Fruit fly (Drosophila melanogaster) whole organism, embryonic: ENCODE data around the gene CG18598.

Experiments
- Abd-B ChIP-seq: fragments of 200-800 bp; sonication (Bioruptor generic); optimal IDR thresholded peaks from 2 replicates; lab custom pipeline; 2018; ENCODE audit warnings: missing biosample characterization, mild to moderate bottlenecking, missing genetic modification characterization, moderate library complexity
- BtbVII ChIP-seq: fragments of 200-800 bp; sonication (Bioruptor generic); optimal IDR thresholded peaks from 3 replicates; lab custom pipeline; 2017; ENCODE audit warnings: missing biosample characterization, mild to moderate bottlenecking, missing genetic modification characterization
- CG11456 ChIP-seq: fragments of 200-800 bp; sonication (Bioruptor generic); IDR thresholded peaks from 3 replicates; pipeline ENCODE4 v1.3.6; 2022; ENCODE audit warnings: missing biosample characterization, missing genetic modification characterization
- CG2202 ChIP-seq: fragments of 200-800 bp; sonication (Bioruptor generic); optimal IDR thresholded peaks from 2 replicates; lab custom pipeline; 2018; ENCODE audit warnings: missing biosample characterization, mild to moderate bottlenecking, missing genetic modification characterization
- CG2712 ChIP-seq: fragments of 200-800 bp; optimal IDR thresholded peaks from 3 replicates; lab custom pipeline; 2019; ENCODE audit warnings: missing biosample characterization, mild to moderate bottlenecking, missing genetic modification characterization, moderate library complexity
- CG31441 ChIP-seq: fragments of 200-800 bp; sonication (Bioruptor generic); IDR thresholded peaks from 2 replicates; pipeline ENCODE4 v1.3.6; 2022; ENCODE audit warnings: missing biosample characterization, missing genetic modification characterization
- CG32532 ChIP-seq: fragments of 200-800 bp; sonication (Bioruptor generic); IDR thresholded peaks from 2 replicates; pipeline ENCODE4 v1.3.6; 2022; ENCODE audit warnings: missing biosample characterization, missing genetic modification characterization
- CG3281 ChIP-seq: fragments of 200-800 bp; sonication (Bioruptor generic); optimal IDR thresholded peaks from 3 replicates; lab custom pipeline; 2017; ENCODE audit warnings: missing biosample characterization, mild to moderate bottlenecking, missing genetic modification characterization
- CG4282 ChIP-seq: fragments of 200-800 bp; sonication (Bioruptor generic); optimal IDR thresholded peaks from 2 replicates; lab custom pipeline; 2016; ENCODE audit warnings: missing biosample characterization, missing genetic modification characterization
- CG5953 ChIP-seq: fragments of 200-800 bp; sonication (Bioruptor generic); IDR thresholded peaks from 2 replicates; pipeline ENCODE4 v1.3.6; 2022; ENCODE audit warnings: missing biosample characterization, missing genetic modification characterization
- CG7556 ChIP-seq: fragments of 200-800 bp; sonication (Bioruptor generic); optimal IDR thresholded peaks from 2 replicates; lab custom pipeline; 2017; ENCODE audit warnings: missing biosample characterization, mild to moderate bottlenecking, missing genetic modification characterization
- CG9797 ChIP-seq: fragments of 200-800 bp; sonication (Bioruptor generic); optimal IDR thresholded peaks from 3 replicates; lab custom pipeline; 2018; ENCODE audit warnings: missing biosample characterization, mild to moderate bottlenecking, missing genetic modification characterization
- CG9932 ChIP-seq: fragments of 200-800 bp; sonication (Bioruptor generic); IDR thresholded peaks from 2 replicates; pipeline ENCODE4 v1.3.6; 2022; ENCODE audit warnings: missing biosample characterization, missing genetic modification characterization
- Camta ChIP-seq: fragments of 200-800 bp; sonication (Bioruptor generic); optimal IDR thresholded peaks from 2 replicates; lab custom pipeline; 2016; ENCODE audit warnings: missing biosample characterization, missing genetic modification characterization
- D ChIP-seq, 2 experiments: fragments of 200-800 bp in 1 of 2; fragments of >200 bp in 1 of 2; sonication (Bioruptor generic) in 1 of 2; optimal IDR thresholded peaks; 2 replicates in 1 of 2; 3 replicates in 1 of 2; lab custom pipeline; 2017; ENCODE audit warnings: mild to moderate bottlenecking in 1 of 2, missing biosample characterization in 1 of 2, missing genetic modification characterization in 1 of 2, missing genetic modification reagents in 1 of 2
- Dip3 ChIP-seq: fragments of 200-800 bp; sonication (Bioruptor generic); optimal IDR thresholded peaks from 3 replicates; lab custom pipeline; 2016; ENCODE audit warnings: missing biosample characterization, missing genetic modification characterization
- GATAe ChIP-seq: fragments of 200-800 bp; sonication (Bioruptor generic); conservative IDR thresholded peaks from 2 replicates; pipeline ENCODE4 v1.3.6; 2022; ENCODE audit warnings: missing biosample characterization, missing genetic modification characterization
- Mad ChIP-seq: fragments of 200-800 bp; sonication (Bioruptor generic); optimal IDR thresholded peaks from 2 replicates; lab custom pipeline; 2016; ENCODE audit warnings: missing biosample characterization, missing genetic modification characterization
- Neu2 ChIP-seq: fragments of 200-800 bp; sonication (Bioruptor generic); optimal IDR thresholded peaks from 3 replicates; lab custom pipeline; 2016; ENCODE audit warnings: missing biosample characterization, missing genetic modification characterization, borderline replicate concordance
- NfI ChIP-seq: fragments of 200-800 bp; sonication (Bioruptor generic); optimal IDR thresholded peaks from 3 replicates; lab custom pipeline; 2018; ENCODE audit warnings: missing biosample characterization, mild to moderate bottlenecking, missing genetic modification characterization, moderate library complexity
- PHDP ChIP-seq: fragments of 200-800 bp; sonication (Bioruptor generic); optimal IDR thresholded peaks from 3 replicates; lab custom pipeline; 2018; ENCODE audit warnings: missing biosample characterization, mild to moderate bottlenecking, missing genetic modification characterization, moderate library complexity
- Rfx ChIP-seq: fragments of 200-800 bp; sonication (Bioruptor generic); IDR thresholded peaks from 2 replicates; pipeline ENCODE4 v1.3.6; 2022; ENCODE audit warnings: missing biosample characterization, missing genetic modification characterization
- Scr ChIP-seq: fragments of 200-800 bp; sonication (Bioruptor generic); IDR thresholded peaks from 2 replicates; pipeline ENCODE4 v1.3.6; 2022; ENCODE audit warnings: missing biosample characterization, missing genetic modification characterization; ENCODE audit not compliant: partially characterized antibody
- Sox102F ChIP-seq: fragments of 200-800 bp; sonication (Bioruptor generic); optimal IDR thresholded peaks from 2 replicates; lab custom pipeline; 2018; ENCODE audit warnings: missing biosample characterization, mild to moderate bottlenecking, missing genetic modification characterization, moderate library complexity
- br ChIP-seq: fragments of >200 bp; optimal IDR thresholded peaks from 2 replicates; lab custom pipeline; 2017
- cato ChIP-seq: fragments of 200-800 bp; sonication (Bioruptor generic); optimal IDR thresholded peaks from 2 replicates; lab custom pipeline; 2016; ENCODE audit warnings: missing biosample characterization, missing genetic modification characterization, borderline replicate concordance
- cg ChIP-seq: fragments of 200-800 bp; sonication (Bioruptor generic); optimal IDR thresholded peaks from 3 replicates; lab custom pipeline; 2019; ENCODE audit warnings: missing biosample characterization, mild to moderate bottlenecking, missing genetic modification characterization, moderate library complexity
- dati ChIP-seq: fragments of 200-800 bp; sonication (Bioruptor generic); IDR thresholded peaks from 2 replicates; pipeline ENCODE4 v1.3.6; 2022; ENCODE audit warnings: missing biosample characterization, missing genetic modification characterization
- disco-r ChIP-seq: fragments of 200-800 bp; sonication (Bioruptor generic); optimal IDR thresholded peaks from 2 replicates; lab custom pipeline; 2016; ENCODE audit warnings: missing biosample characterization, missing genetic modification characterization
- fd102C ChIP-seq: fragments of 200-800 bp; sonication (Bioruptor generic); optimal IDR thresholded peaks from 2 replicates; lab custom pipeline; 2018; ENCODE audit warnings: missing biosample characterization, mild to moderate bottlenecking, missing genetic modification characterization, moderate library complexity
- hbn ChIP-seq: fragments of 200-800 bp; sonication (Bioruptor generic); IDR thresholded peaks from 2 replicates; pipeline ENCODE4 v1.3.6; 2022; ENCODE audit warnings: missing biosample characterization, missing genetic modification characterization; ENCODE audit not compliant: partially characterized antibody
- hkb ChIP-seq, 2 experiments: fragments of 200-800 bp in 1 of 2; fragments of >200 bp in 1 of 2; sonication (Bioruptor generic) in 1 of 2; IDR thresholded peaks in 1 of 2; optimal IDR thresholded peaks in 1 of 2; 2 replicates each; pipeline versions ENCODE4 v1.3.6 to Lab custom; 2017 to 2022; ENCODE audit warnings: missing biosample characterization in 1 of 2, missing genetic modification characterization in 1 of 2
- jigr1 ChIP-seq: fragments of 200-800 bp; sonication (Bioruptor generic); IDR thresholded peaks from 3 replicates; pipeline ENCODE4 v1.3.6; 2022; ENCODE audit warnings: missing biosample characterization, missing genetic modification characterization
- kay ChIP-seq: fragments of 200-800 bp; sonication (Bioruptor generic); optimal IDR thresholded peaks from 2 replicates; lab custom pipeline; 2016; ENCODE audit warnings: missing biosample characterization, missing genetic modification characterization
- nerfin-1 ChIP-seq: fragments of 200-800 bp; sonication (Bioruptor generic); optimal IDR thresholded peaks from 3 replicates; lab custom pipeline; 2019; ENCODE audit warnings: missing biosample characterization, mild to moderate bottlenecking, missing genetic modification characterization, moderate library complexity
- nom ChIP-seq: fragments of 200-800 bp; sonication (Bioruptor generic); optimal IDR thresholded peaks from 2 replicates; lab custom pipeline; 2017; ENCODE audit warnings: missing biosample characterization, missing genetic modification characterization, mild to moderate bottlenecking, moderate library complexity, missing genetic modification reagents
- oc ChIP-seq: fragments of 200-800 bp; sonication (Bioruptor generic); optimal IDR thresholded peaks from 2 replicates; lab custom pipeline; 2018; ENCODE audit warnings: missing biosample characterization, mild to moderate bottlenecking, missing genetic modification characterization, moderate library complexity
- otp ChIP-seq: fragments of 200-800 bp; sonication (Bioruptor generic); IDR thresholded peaks from 3 replicates; pipeline ENCODE4, ENCODE4 v1.3.6; 2022; ENCODE audit warnings: missing biosample characterization, missing genetic modification characterization
- pho ChIP-seq: fragments of 200-800 bp; sonication (Bioruptor generic); optimal IDR thresholded peaks from 2 replicates; lab custom pipeline; 2016; ENCODE audit warnings: missing biosample characterization, missing genetic modification characterization
- prd ChIP-seq, 3 experiments: fragments of >200 bp in 2 of 3; fragments of 200-800 bp in 1 of 3; sonication (Bioruptor generic) in 1 of 3; optimal IDR thresholded peaks in 2 of 3; IDR thresholded peaks in 1 of 3; 2 replicates in 2 of 3; 3 replicates in 1 of 3; pipeline versions ENCODE4 v1.3.6 to Lab custom; 2017 to 2022; ENCODE audit warnings: missing biosample characterization in 1 of 3, missing genetic modification characterization in 1 of 3
- rib ChIP-seq: fragments of 200-800 bp; sonication (Bioruptor generic); IDR thresholded peaks from 2 replicates; pipeline ENCODE4 v1.3.6; 2022; ENCODE audit warnings: missing biosample characterization, missing genetic modification characterization
- sens ChIP-seq: fragments of 200-800 bp; sonication (Bioruptor generic); peaks from one replicate; lab custom pipeline; 2016; ENCODE audit warnings: missing biosample characterization, missing genetic modification characterization
- seq ChIP-seq: fragments of 200-800 bp; sonication (Bioruptor generic); IDR thresholded peaks from 2 replicates; pipeline ENCODE4 v1.3.6; 2022; ENCODE audit warnings: missing biosample characterization, missing genetic modification characterization
- sim ChIP-seq: fragments of 200-800 bp; sonication (Bioruptor generic); IDR thresholded peaks from 2 replicates; pipeline ENCODE4 v1.3.6; 2022; ENCODE audit warnings: missing biosample characterization, missing genetic modification characterization
- tll ChIP-seq, 2 experiments: fragments of 200-800 bp in 1 of 2; fragments of >200 bp in 1 of 2; sonication (Bioruptor generic) in 1 of 2; optimal IDR thresholded peaks; 2 replicates each; lab custom pipeline; 2017 to 2019; ENCODE audit warnings: missing biosample characterization in 2 of 2, missing genetic modification characterization in 2 of 2, mild to moderate bottlenecking in 1 of 2, moderate library complexity in 1 of 2
- trh ChIP-seq: fragments of 200-800 bp; sonication (Bioruptor generic); optimal IDR thresholded peaks from 2 replicates; lab custom pipeline; 2016; ENCODE audit warnings: missing biosample characterization, missing genetic modification characterization
- zen ChIP-seq: fragments of 200-800 bp; sonication (Bioruptor generic); optimal IDR thresholded peaks from 3 replicates; lab custom pipeline; 2018; ENCODE audit warnings: missing biosample characterization, mild to moderate bottlenecking, missing genetic modification characterization, moderate library complexity

Gene CG18598

DNA sequence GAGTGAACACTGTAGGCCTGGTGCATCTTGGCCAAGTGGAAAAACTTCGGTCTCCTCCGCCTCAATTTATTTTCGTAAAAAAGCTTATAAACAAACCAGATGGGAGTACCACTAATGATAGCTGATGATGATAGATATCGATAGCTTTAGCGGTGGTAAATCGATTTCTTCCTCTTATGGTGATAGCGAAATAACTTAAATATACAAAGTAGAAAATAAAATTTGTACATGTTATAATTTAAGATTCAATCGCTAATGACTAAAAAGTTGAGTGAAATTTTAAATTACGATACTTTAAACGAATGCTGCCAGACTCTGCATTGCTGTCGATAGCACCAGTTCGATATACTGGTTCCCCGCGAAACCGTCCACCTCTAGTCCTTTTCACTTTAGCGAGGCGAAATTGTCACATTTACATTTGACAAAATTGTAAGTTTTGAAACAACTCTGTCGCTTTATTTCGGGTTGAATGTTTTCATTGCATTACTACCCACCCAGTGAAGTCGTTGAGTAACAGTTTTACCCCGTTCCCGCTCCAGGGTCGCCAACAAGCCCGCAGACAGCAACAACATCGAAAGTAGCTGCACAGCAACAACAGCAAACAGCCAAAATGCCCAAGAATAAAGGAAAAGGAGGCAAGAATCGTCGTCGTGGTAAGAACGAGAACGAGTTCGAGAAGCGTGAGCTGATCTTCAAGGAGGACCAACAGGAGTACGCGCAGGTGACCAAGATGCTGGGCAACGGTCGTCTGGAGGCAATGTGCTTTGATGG lies 23.6 kb downstream of the CG18598 start, which contains the start of the genes Vps39 and eIF1A (continued):
- TF ChIP-seq CG9797 (GFP tag; lab: Kevin White, UChicago) = peak; percentile 19
- TF ChIP-seq Sox102F (GFP tag; lab: Kevin White, UChicago) = no peak
- peak; percentile 36 for TF ChIP-seq CG7556 (GFP tag; lab: Kevin White, UChicago)
- TF ChIP-seq hbn (GFP tag; lab: Robert Waterston, UW) = peak; percentile 81
- TF ChIP-seq fd102C (GFP tag; lab: Kevin White, UChicago) = no peak
- TF ChIP-seq kay (GFP tag; lab: Kevin White, UChicago) = peak; percentile 1
- peak; percentile 35; the same call in 1 of the 3 replicates for TF ChIP-seq CG11456 (GFP tag; lab: Robert Waterston, UW)
- no peak for TF ChIP-seq seq (GFP tag; lab: Robert Waterston, UW)
- peak; percentile 17 for TF ChIP-seq CG2202 (tag; lab: Kevin White, UChicago)
- TF ChIP-seq CG2712 (tag; lab: Kevin White, UChicago) = peak; percentile 67
- TF ChIP-seq CG31441 (GFP tag; lab: Robert Waterston, UW) = 0 out of 2 replicates have a peak, but pooled peaks have one; percentile 30
- no peak for TF ChIP-seq prd (optimal IDR thresholded peaks at IDR 0.05; lab: Kevin White, UChicago)
- peak; percentile 26; the same call in 1 of the 3 replicates for TF ChIP-seq prd (GFP tag; IDR thresholded peaks at IDR 0.05; lab: Robert Waterston, UW)
- no peak for TF ChIP-seq cato
- peak; percentile 42 for TF ChIP-seq zen (tag; lab: Kevin White, UChicago)
- no peak for TF ChIP-seq BtbVII (GFP tag; lab: Kevin White, UChicago)
- TF ChIP-seq Mad (GFP tag; lab: Kevin White, UChicago) = peak; percentile 42
- TF ChIP-seq NfI = peak; percentile 16
- no peak for TF ChIP-seq CG3281 (GFP tag; lab: Kevin White, UChicago)
- no peak for TF ChIP-seq disco-r (GFP tag; lab: Kevin White, UChicago)
- TF ChIP-seq trh (GFP tag; lab: Kevin White, UChicago) = no peak
- TF ChIP-seq nom (GFP tag; lab: Kevin White, UChicago) = no peak
- TF ChIP-seq CG32532 = 0 out of 2 replicates have a peak, but pooled peaks have one; percentile 35
- TF ChIP-seq GATAe (GFP tag; lab: Robert Waterston, UW) = no peak
- TF ChIP-seq Abd-B (GFP tag; lab: Kevin White, UChicago) = no peak
- peak; percentile 92 for TF ChIP-seq Scr
- TF ChIP-seq pho (GFP tag; lab: Kevin White, UChicago) = peak; percentile 64
- peak; percentile 72 for TF ChIP-seq D (optimal IDR thresholded peaks at IDR 0.05; lab: Kevin White, UChicago)
- no peak for TF ChIP-seq D (GFP tag; optimal IDR thresholded peaks at IDR 0.05; lab: Kevin White, UChicago)
- TF ChIP-seq otp (GFP tag; lab: Robert Waterston, UW) = 0 out of 3 replicates have a peak, but pooled peaks have one; percentile 9
- no peak for TF ChIP-seq hkb (optimal IDR thresholded peaks at IDR 0.05; lab: Kevin White, UChicago)
- TF ChIP-seq hkb (GFP tag; IDR thresholded peaks at IDR 0.05; lab: Robert Waterston, UW) = no peak
- TF ChIP-seq Rfx (GFP tag; lab: Robert Waterston, UW) = peak; percentile 30; the same call in 1 of the 2 replicates
- no peak for TF ChIP-seq dati (GFP tag; lab: Robert Waterston, UW)
- TF ChIP-seq CG4282 = no peak
- no peak for TF ChIP-seq CG5953
- TF ChIP-seq CG9932 (GFP tag; lab: Robert Waterston, UW) = peak; percentile 68
- no peak for TF ChIP-seq cg
- peak; percentile 94 for TF ChIP-seq sens (GFP tag; lab: Kevin White, UChicago)
- TF ChIP-seq sim (GFP tag; lab: Robert Waterston, UW) = no peak
- TF ChIP-seq jigr1 (GFP tag; lab: Robert Waterston, UW) = no peak
- TF ChIP-seq br = no peak
- TF ChIP-seq oc (tag; lab: Kevin White, UChicago) = no peak
- TF ChIP-seq PHDP (tag; lab: Kevin White, UChicago) = peak; percentile 39
- TF ChIP-seq Dip3 (GFP tag; lab: Kevin White, UChicago) = peak; percentile 21
- TF ChIP-seq Neu2 = no peak
- peak; percentile 31 for TF ChIP-seq Camta
- no peak for TF ChIP-seq tll (GFP tag; optimal IDR thresholded peaks at IDR 0.05; lab: Kevin White, UChicago)
- no peak for TF ChIP-seq nerfin-1 (tag; lab: Kevin White, UChicago)
- TF ChIP-seq rib (GFP tag; lab: Robert Waterston, UW) = no peak
